Worm (Caenorhabditis elegans) whole organism, L2 larva: ENCODE data around the gene F11D5.7.

Experiments used
- C34F6.9 ChIP-seq: fragments of 150-350 bp; optimal IDR thresholded peaks from 2 replicates; lab custom pipeline; 2014; ENCODE audit warnings: missing biosample characterization, missing genetic modification characterization
- F13H6.1 ChIP-seq: sonication (generic microtip); optimal IDR thresholded peaks from 2 replicates; lab custom pipeline; 2016; ENCODE audit warnings: missing genetic modification characterization, missing compliant biosample characterization
- R02D3.7 ChIP-seq: fragments of 150-350 bp; optimal IDR thresholded peaks from 2 replicates; lab custom pipeline; 2014; ENCODE audit warnings: missing biosample characterization, missing genetic modification characterization
- Y55F3AM.14 ChIP-seq: fragments of 200-800 bp; sonication (Bioruptor generic); optimal IDR thresholded peaks from 2 replicates; lab custom pipeline; 2018; ENCODE audit warnings: mild to moderate bottlenecking, missing genetic modification characterization, missing compliant biosample characterization
- alr-1 ChIP-seq: fragments of 150-350 bp; optimal IDR thresholded peaks from 2 replicates; lab custom pipeline; 2014; ENCODE audit warnings: missing biosample characterization, missing genetic modification characterization
- aly-2 ChIP-seq: fragments of 150-350 bp; optimal IDR thresholded peaks from 2 replicates; lab custom pipeline; 2014; ENCODE audit warnings: missing biosample characterization, missing genetic modification characterization
- ama-1 ChIP-seq: fragments of 150-350 bp; optimal IDR thresholded peaks from 2 replicates; lab custom pipeline; 2018; ENCODE audit warnings: inconsistent platforms
- dmd-4 ChIP-seq: sonication (generic microtip); optimal IDR thresholded peaks from 2 replicates; lab custom pipeline; 2017; ENCODE audit warnings: missing biosample characterization, missing genetic modification characterization
- egl-27 ChIP-seq: sonication (generic microtip); optimal IDR thresholded peaks from 3 replicates; lab custom pipeline; 2017; ENCODE audit warnings: missing biosample characterization, missing genetic modification reagents, missing genetic modification characterization
- elt-3 ChIP-seq: sonication (generic microtip); optimal IDR thresholded peaks from 2 replicates; lab custom pipeline; 2017; ENCODE audit warnings: missing biosample characterization, missing genetic modification characterization
- gmeb-1 ChIP-seq: fragments of 150-350 bp; optimal IDR thresholded peaks from 2 replicates; lab custom pipeline; 2014; ENCODE audit warnings: missing biosample characterization, missing genetic modification characterization
- lin-11 ChIP-seq: fragments of 150-350 bp; sonication (generic microtip); optimal IDR thresholded peaks from 2 replicates; lab custom pipeline; 2014; ENCODE audit warnings: missing biosample characterization, missing genetic modification characterization, inconsistent platforms, mixed read lengths
- lin-13 ChIP-seq: fragments of 150-350 bp; optimal IDR thresholded peaks from 2 replicates; lab custom pipeline; 2014; ENCODE audit warnings: missing biosample characterization, missing genetic modification reagents, missing genetic modification characterization
- lin-39 ChIP-seq: fragments of 150-350 bp; optimal IDR thresholded peaks from 2 replicates; lab custom pipeline; 2014; ENCODE audit warnings: missing biosample characterization, missing genetic modification reagents, missing genetic modification characterization
- lsy-2 ChIP-seq, 2 experiments: fragments of 150-350 bp in 1 of 2; sonication (generic microtip) in 1 of 2; optimal IDR thresholded peaks; 2 replicates each; lab custom pipeline; 2014 to 2017; ENCODE audit warnings: missing biosample characterization in 2 of 2, missing genetic modification characterization in 2 of 2
- mab-5 ChIP-seq: fragments of 150-350 bp; optimal IDR thresholded peaks from 2 replicates; lab custom pipeline; 2014; ENCODE audit warnings: missing biosample characterization, missing genetic modification characterization
- mbf-1 ChIP-seq: sonication (generic microtip); optimal IDR thresholded peaks from 2 replicates; lab custom pipeline; 2017; ENCODE audit warnings: missing biosample characterization, missing genetic modification characterization
- mdl-1 ChIP-seq, 2 experiments: fragments of 150-350 bp in 1 of 2; sonication (generic microtip) in 1 of 2; optimal IDR thresholded peaks; 2 replicates each; lab custom pipeline; 2017; ENCODE audit warnings: missing biosample characterization in 2 of 2, missing genetic modification characterization in 2 of 2
- nhr-129 ChIP-seq: fragments of 150-350 bp; optimal IDR thresholded peaks from 2 replicates; lab custom pipeline; 2014; ENCODE audit warnings: missing biosample characterization, missing genetic modification characterization
- nhr-23 ChIP-seq: fragments of 150-350 bp; optimal IDR thresholded peaks from 2 replicates; lab custom pipeline; 2014; ENCODE audit warnings: missing biosample characterization, missing genetic modification reagents, missing genetic modification characterization
- nhr-237 ChIP-seq: fragments of 150-350 bp; optimal IDR thresholded peaks from 2 replicates; lab custom pipeline; 2014; ENCODE audit warnings: missing biosample characterization, missing genetic modification characterization
- nhr-25 ChIP-seq: fragments of 150-350 bp; sonication (generic microtip); optimal IDR thresholded peaks from 3 replicates; lab custom pipeline; 2014; ENCODE audit warnings: missing biosample characterization, missing genetic modification characterization
- nhr-77 ChIP-seq: fragments of 150-350 bp; optimal IDR thresholded peaks from 2 replicates; lab custom pipeline; 2014; ENCODE audit warnings: missing biosample characterization, missing genetic modification characterization
- peb-1 ChIP-seq: fragments of 150-350 bp; optimal IDR thresholded peaks from 2 replicates; lab custom pipeline; 2014; ENCODE audit warnings: missing biosample characterization, missing genetic modification characterization
- skn-1 ChIP-seq: sonication (generic microtip); optimal IDR thresholded peaks from 2 replicates; lab custom pipeline; 2017; ENCODE audit warnings: missing biosample characterization, missing genetic modification characterization
- sma-9 ChIP-seq, 2 experiments: fragments of 150-350 bp in 1 of 2; sonication (generic microtip) in 1 of 2; optimal IDR thresholded peaks; 2 replicates each; lab custom pipeline; 2014 to 2016; ENCODE audit warnings: missing genetic modification characterization in 2 of 2, mild to moderate bottlenecking in 1 of 2, missing biosample characterization in 1 of 2, missing compliant biosample characterization in 1 of 2, missing genetic modification reagents in 1 of 2, moderate library complexity in 1 of 2
- snpc-4 ChIP-seq: fragments of 150-350 bp; optimal IDR thresholded peaks from 2 replicates; lab custom pipeline; 2014; ENCODE audit warnings: missing biosample characterization, missing genetic modification characterization
- unc-39 ChIP-seq: fragments of 150-350 bp; optimal IDR thresholded peaks from 2 replicates; lab custom pipeline; 2014; ENCODE audit warnings: missing biosample characterization, missing genetic modification characterization
- unc-55 ChIP-seq: fragments of 150-350 bp; sonication (generic microtip); optimal IDR thresholded peaks from 3 replicates; lab custom pipeline; 2014; ENCODE audit warnings: missing biosample characterization, missing genetic modification reagents, missing genetic modification characterization
- unc-62 ChIP-seq: fragments of 150-350 bp; optimal IDR thresholded peaks from 2 replicates; lab custom pipeline; 2014; ENCODE audit warnings: missing biosample characterization, missing genetic modification reagents, missing genetic modification characterization
- ztf-1 ChIP-seq: fragments of 200-800 bp; sonication (Bioruptor generic); conservative IDR thresholded peaks from 2 replicates; pipeline ENCODE4 v1.3.6; 2022; ENCODE audit warnings: missing genetic modification characterization, missing compliant biosample characterization
- ztf-11 ChIP-seq: sonication (generic microtip); optimal IDR thresholded peaks from 2 replicates; lab custom pipeline; 2017; ENCODE audit warnings: missing biosample characterization, missing genetic modification characterization

The F11D5.7 gene

DNA sequence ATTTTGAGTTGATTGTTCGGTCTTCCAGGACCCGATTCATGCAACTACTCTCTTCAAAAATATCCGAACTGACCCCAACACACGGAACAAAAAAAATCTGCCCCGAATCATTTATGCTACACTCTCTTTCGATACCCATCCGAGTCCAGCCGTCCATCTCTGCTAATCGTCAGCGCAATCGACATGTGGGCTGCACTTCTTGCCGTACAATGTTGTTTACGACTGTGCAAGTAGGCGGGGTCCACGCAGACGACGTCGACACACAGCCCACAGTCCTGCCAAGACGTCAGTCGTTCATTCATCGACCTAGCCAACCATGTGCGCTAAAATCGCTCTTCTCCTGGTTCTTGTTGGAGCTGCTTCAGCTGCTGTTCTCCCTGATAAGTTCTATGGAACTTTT lies 45.3 kb upstream of the F11D5.7 start, which contains the start of gene lbp-1:
lbp-1 (plus strand) TSS at position 301 of the 400 bp plus-strand sequence.
- TF ChIP-seq nhr-237 (tag; lab: Kevin White, UChicago) (no peak), elt-3 (tag; lab: Kevin White, UChicago) (no peak), lsy-2 (tag; optimal IDR thresholded peaks at IDR 0.05; lab: Kevin White, UChicago) (no peak), egl-27 (tag; lab: Kevin White, UChicago) (no peak), lin-13 (GFP tag; lab: Kevin White, UChicago) (no peak)
- TF ChIP-seq, all 48 proteins: peak for 0

- TF ChIP-seq unc-55 (GFP tag; lab: Kevin White, UChicago) (no peak), lin-11 (tag; lab: Kevin White, UChicago) (no peak), C34F6.9 (tag; lab: Kevin White, UChicago) (no peak), nhr-77 (no peak), lsy-2 (tag; optimal IDR thresholded peaks at IDR 0.05; lab: Kevin White, UChicago) (no peak), dmd-4 (tag; lab: Kevin White, UChicago) (no peak), unc-62 (GFP tag; lab: Kevin White, UChicago) (no peak), ztf-11 (tag; lab: Kevin White, UChicago) (no peak), Y55F3AM.14 (no peak), R02D3.7 (tag; lab: Kevin White, UChicago) (no peak), mab-5 (tag; lab: Kevin White, UChicago) (peak; percentile 3), nhr-129 (tag; lab: Kevin White, UChicago) (peak; percentile 53), snpc-4 (no peak)
Measured at ce11 chrX:3260509-3260908, 43.7 kb upstream of the F11D5.7 start, which contains the start of gene lbp-2. Gene lbp-2 (plus strand): TSS chrX:3260610.

DNA sequence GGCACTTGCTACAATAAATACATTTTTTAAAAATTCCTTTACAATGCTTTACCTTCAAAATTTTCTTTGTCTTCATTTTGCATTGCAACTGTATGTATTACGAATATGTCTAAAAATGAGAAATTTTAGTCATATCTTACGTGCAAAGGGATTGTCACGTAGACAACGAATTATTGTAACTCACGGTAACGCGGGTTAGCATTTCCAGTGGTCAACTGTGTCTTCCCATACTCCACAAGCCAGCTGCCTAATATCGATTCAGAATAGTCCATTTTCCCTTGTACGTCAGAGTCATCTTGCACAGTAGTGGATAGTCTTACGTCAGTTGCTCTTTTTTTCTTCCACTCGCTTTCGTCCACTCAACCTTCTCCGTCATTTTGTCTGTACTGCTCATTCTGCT lies 41.6 kb upstream of the F11D5.7 start, which contains the start of gene fbxb-71:
fbxb-71 (plus strand) TSS at position 301 of the 400 bp plus-strand sequence.
- TF ChIP-seq nhr-23 (tag; lab: Kevin White, UChicago): no peak
- no peak for TF ChIP-seq sma-9 (GFP tag; optimal IDR thresholded peaks at IDR 0.05; lab: Kevin White, UChicago)
- TF ChIP-seq sma-9 (tag; optimal IDR thresholded peaks at IDR 0.05; lab: Kevin White, UChicago): no peak
- no peak for TF ChIP-seq skn-1
- TF ChIP-seq ztf-1 (GFP tag; lab: Robert Waterston, UW): no peak
- TF ChIP-seq ama-1 (lab: Kevin White, UChicago): no peak
- no peak for TF ChIP-seq dmd-4 (tag; lab: Kevin White, UChicago)
- no peak for TF ChIP-seq lin-13 (GFP tag; lab: Kevin White, UChicago)
- TF ChIP-seq C34F6.9 (tag; lab: Kevin White, UChicago): no peak
- no peak for TF ChIP-seq nhr-129 (tag; lab: Kevin White, UChicago)

DNA sequence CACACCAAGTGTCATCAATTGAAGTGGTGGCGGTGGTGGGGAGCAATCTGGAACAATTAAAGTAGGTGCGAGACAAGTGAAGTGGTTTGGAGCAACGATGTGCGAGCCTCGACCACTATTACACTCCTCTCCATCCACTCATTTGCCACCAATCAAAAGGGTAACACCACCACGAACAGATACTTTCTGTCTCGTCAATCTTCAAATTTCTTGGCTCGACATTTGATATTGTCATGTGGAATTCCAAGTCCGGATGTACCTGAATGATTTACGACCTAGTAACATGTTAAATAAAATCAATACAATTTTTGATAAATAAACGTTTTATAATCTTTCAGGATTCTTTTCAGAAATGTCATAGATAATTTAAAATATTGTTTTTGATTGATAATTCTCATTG lies 33.4 kb upstream of the F11D5.7 start, which contains the start of gene sul-1:
sul-1 (minus strand) TSS at position 101 of the 400 bp plus-strand sequence.
- no peak for TF ChIP-seq nhr-25 (tag; lab: Kevin White, UChicago)
- TF ChIP-seq alr-1 (tag; lab: Kevin White, UChicago): no peak
- no peak for TF ChIP-seq skn-1

ce11 chrX:3271673-3272072 lies 32.5 kb upstream of the F11D5.7 start, which contains the start of gene K09C4.9:
Gene K09C4.9 (minus strand): TSS chrX:3271773.
- TF ChIP-seq Y55F3AM.14 (no peak), alr-1 (tag; lab: Kevin White, UChicago) (no peak), unc-39 (no peak), unc-62 (GFP tag; lab: Kevin White, UChicago) (no peak), F13H6.1 (tag; lab: Kevin White, UChicago) (no peak)

ce11 chrX:3272580-3272979 lies 31.6 kb upstream of the F11D5.7 start, which contains the start of gene K09C4.7:
Gene K09C4.7 (plus strand): TSS chrX:3272880.
- TF ChIP-seq snpc-4 (no peak), mbf-1 (no peak), lin-13 (GFP tag; lab: Kevin White, UChicago) (no peak), ama-1 (lab: Kevin White, UChicago) (no peak), gmeb-1 (no peak), mdl-1 (tag; optimal IDR thresholded peaks at IDR 0.05; lab: Kevin White, UChicago) (no peak)
- TF ChIP-seq, all 48 proteins: peak for 0

DNA sequence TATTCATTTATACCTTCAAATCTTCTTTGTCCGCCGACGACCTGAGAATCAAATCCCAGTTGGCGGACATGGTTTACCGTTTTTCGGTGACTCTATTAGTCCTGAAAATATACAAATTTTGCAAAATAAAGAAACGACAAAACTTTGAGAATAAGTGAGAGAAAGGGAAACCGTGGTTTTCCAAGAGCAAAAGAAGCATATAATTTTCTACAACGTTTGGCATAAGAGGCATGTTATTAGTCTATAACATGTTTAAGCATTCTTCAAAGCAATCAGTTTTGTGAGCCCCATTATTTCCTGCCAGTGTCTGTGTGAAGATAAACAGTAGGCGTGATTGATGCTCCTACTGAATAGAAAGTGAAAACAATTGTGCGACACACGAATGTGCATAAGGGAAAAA lies 24.0 kb upstream of the F11D5.7 start, which contains the start of gene K09C4.10:
K09C4.10 (minus strand) TSS at position 101 of the 400 bp plus-strand sequence.
- TF ChIP-seq aly-2 (tag; lab: Kevin White, UChicago) (no peak), peb-1 (no peak), ama-1 (lab: Kevin White, UChicago) (no peak), lin-39 (tag; lab: Kevin White, UChicago) (no peak)
